Worm (Caenorhabditis elegans) whole organism, L1 larva: ENCODE measurements around the gene gop-2.

Source experiments
- C16A3.4 ChIP-seq: fragments of 150-350 bp; optimal IDR thresholded peaks from 2 replicates; lab custom pipeline; 2014; ENCODE audit warnings: missing biosample characterization, missing genetic modification characterization
- aha-1 ChIP-seq: fragments of 150-350 bp; optimal IDR thresholded peaks from 2 replicates; lab custom pipeline; 2014; ENCODE audit warnings: missing biosample characterization, missing genetic modification characterization
- aly-2 ChIP-seq: fragments of 150-350 bp; optimal IDR thresholded peaks from 2 replicates; lab custom pipeline; 2014; ENCODE audit warnings: missing biosample characterization, missing genetic modification characterization
- ama-1 ChIP-seq: fragments of 150-350 bp; optimal IDR thresholded peaks from 2 replicates; lab custom pipeline; 2014
- blmp-1 ChIP-seq: fragments of 150-350 bp; optimal IDR thresholded peaks from 2 replicates; lab custom pipeline; 2014; ENCODE audit warnings: missing biosample characterization, missing genetic modification characterization
- ceh-63 ChIP-seq: fragments of 200-800 bp; sonication (Bioruptor generic); optimal IDR thresholded peaks from 2 replicates; lab custom pipeline; 2018; ENCODE audit warnings: mild to moderate bottlenecking, missing genetic modification characterization, missing compliant biosample characterization
- ceh-8 ChIP-seq: fragments of 200-800 bp; sonication (Bioruptor generic); optimal IDR thresholded peaks from 2 replicates; lab custom pipeline; 2018; ENCODE audit warnings: mild to moderate bottlenecking, missing genetic modification characterization, moderate library complexity, missing compliant biosample characterization
- ceh-90 ChIP-seq: sonication (generic microtip); optimal IDR thresholded peaks from 2 replicates; lab custom pipeline; 2016; ENCODE audit warnings: missing genetic modification characterization, missing compliant biosample characterization
- dpl-1 ChIP-seq, 3 experiments: fragments of 150-350 bp in 2 of 3; sonication (generic microtip) in 1 of 3; optimal IDR thresholded peaks; 2 replicates each; lab custom pipeline; 2014 to 2017; ENCODE audit warnings: missing biosample characterization in 3 of 3, missing genetic modification characterization in 3 of 3, missing genetic modification reagents in 3 of 3
- dsc-1 ChIP-seq: sonication (generic microtip); optimal IDR thresholded peaks from 2 replicates; lab custom pipeline; 2016; ENCODE audit warnings: mild to moderate bottlenecking, missing genetic modification characterization, missing compliant biosample characterization
- efl-1 ChIP-seq, 4 experiments: fragments of 150-350 bp; optimal IDR thresholded peaks in 3 of 4; peaks in 1 of 4; 1 replicate in 1 of 4; 2 replicates in 3 of 4; lab custom pipeline; 2014; ENCODE audit warnings: missing biosample characterization in 2 of 4, missing genetic modification characterization in 2 of 4, missing genetic modification reagents in 2 of 4
- efl-3 ChIP-seq: fragments of 200-800 bp; sonication (Bioruptor generic); optimal IDR thresholded peaks from 2 replicates; lab custom pipeline; 2018; ENCODE audit warnings: mild to moderate bottlenecking, missing genetic modification characterization, missing compliant biosample characterization
- egl-13 ChIP-seq: sonication (generic microtip); optimal IDR thresholded peaks from 2 replicates; lab custom pipeline; 2016; ENCODE audit warnings: missing genotype, missing genetic modification reagents, missing genetic modification characterization, missing compliant biosample characterization
- egl-27 ChIP-seq, 2 experiments: fragments of 150-350 bp in 1 of 2; sonication (generic microtip); optimal IDR thresholded peaks; 3 replicates each; lab custom pipeline; 2017 to 2018; ENCODE audit warnings: missing biosample characterization in 2 of 2, missing genetic modification characterization in 2 of 2, missing genetic modification reagents in 2 of 2
- elt-2 ChIP-seq: sonication (generic microtip); optimal IDR thresholded peaks from 2 replicates; lab custom pipeline; 2016; ENCODE audit warnings: missing genetic modification characterization, mild to moderate bottlenecking, inconsistent platforms, missing compliant biosample characterization, missing genetic modification reagents
- fkh-8 ChIP-seq: sonication (generic microtip); optimal IDR thresholded peaks from 2 replicates; lab custom pipeline; 2016; ENCODE audit warnings: mild to moderate bottlenecking, missing genetic modification characterization, missing compliant biosample characterization
- fos-1 ChIP-seq: fragments of 150-350 bp; optimal IDR thresholded peaks from 2 replicates; lab custom pipeline; 2014; ENCODE audit warnings: missing biosample characterization, missing genetic modification characterization
- grh-1 ChIP-seq: fragments of 200-800 bp; sonication (Bioruptor generic); IDR thresholded peaks from 2 replicates; pipeline ENCODE4 v1.3.6; 2022; ENCODE audit warnings: missing genetic modification reagents, missing genetic modification characterization, missing compliant biosample characterization
- hpl-2 ChIP-seq: fragments of 150-350 bp; optimal IDR thresholded peaks from 2 replicates; lab custom pipeline; 2014; ENCODE audit warnings: missing biosample characterization, missing genetic modification reagents, missing genetic modification characterization
- lin-14 ChIP-seq: fragments of 200-800 bp; sonication (Bioruptor generic); optimal IDR thresholded peaks from 2 replicates; lab custom pipeline; 2018; ENCODE audit warnings: mild to moderate bottlenecking, missing genetic modification characterization, moderate library complexity, missing compliant biosample characterization
- lin-15B ChIP-seq: fragments of 150-350 bp; sonication (generic microtip); optimal IDR thresholded peaks from 3 replicates; lab custom pipeline; 2014; ENCODE audit warnings: missing biosample characterization, missing genetic modification characterization
- lin-35 ChIP-seq, 2 experiments: fragments of 150-350 bp; optimal IDR thresholded peaks; 2 replicates each; lab custom pipeline; 2014; ENCODE audit warnings: missing biosample characterization in 2 of 2, missing genetic modification characterization in 2 of 2, missing genetic modification reagents in 2 of 2
- lsy-2 ChIP-seq, 2 experiments: fragments of 150-350 bp; optimal IDR thresholded peaks; 2 replicates each; lab custom pipeline; 2014; ENCODE audit warnings: missing biosample characterization in 2 of 2, missing genetic modification characterization in 2 of 2
- mef-2 ChIP-seq: fragments of 150-350 bp; optimal IDR thresholded peaks from 2 replicates; lab custom pipeline; 2014; ENCODE audit warnings: missing biosample characterization, missing genetic modification characterization
- mep-1 ChIP-seq: fragments of 150-350 bp; optimal IDR thresholded peaks from 2 replicates; lab custom pipeline; 2014; ENCODE audit warnings: missing biosample characterization, missing genetic modification characterization
- nhr-19 ChIP-seq: fragments of 200-800 bp; sonication (Bioruptor generic); conservative IDR thresholded peaks from 2 replicates; pipeline ENCODE4 v1.3.6; 2022; ENCODE audit warnings: missing genetic modification characterization, missing compliant biosample characterization
- nhr-20 ChIP-seq: sonication (generic microtip); optimal IDR thresholded peaks from 2 replicates; lab custom pipeline; 2016; ENCODE audit warnings: mild to moderate bottlenecking, missing genetic modification characterization, missing compliant biosample characterization
- nhr-237 ChIP-seq: fragments of 150-350 bp; optimal IDR thresholded peaks from 2 replicates; lab custom pipeline; 2014; ENCODE audit warnings: missing biosample characterization, missing genetic modification characterization
- nhr-47 ChIP-seq: sonication (generic microtip); optimal IDR thresholded peaks from 2 replicates; lab custom pipeline; 2016; ENCODE audit warnings: mild to moderate bottlenecking, missing genetic modification characterization, moderate library complexity, missing compliant biosample characterization
- nhr-76 ChIP-seq: sonication (generic microtip); optimal IDR thresholded peaks from 2 replicates; lab custom pipeline; 2017; ENCODE audit warnings: missing biosample characterization, missing genetic modification characterization
- nhr-77 ChIP-seq: fragments of 150-350 bp; optimal IDR thresholded peaks from 2 replicates; lab custom pipeline; 2014; ENCODE audit warnings: missing biosample characterization, missing genetic modification characterization
- nhr-90 ChIP-seq: sonication (generic microtip); optimal IDR thresholded peaks from 2 replicates; lab custom pipeline; 2016; ENCODE audit warnings: mild to moderate bottlenecking, missing genetic modification characterization, missing compliant biosample characterization; ENCODE audit not compliant: poor library complexity
- pag-3 ChIP-seq: sonication (generic microtip); optimal IDR thresholded peaks from 2 replicates; lab custom pipeline; 2017; ENCODE audit warnings: missing genetic modification characterization, mild to moderate bottlenecking, missing compliant biosample characterization, antibody characterized with exemption, borderline replicate concordance; ENCODE audit not compliant: insufficient read depth
- pax-3 ChIP-seq: fragments of 200-800 bp; sonication (Bioruptor generic); optimal IDR thresholded peaks from 2 replicates; lab custom pipeline; 2018; ENCODE audit warnings: mild to moderate bottlenecking, missing genetic modification characterization, moderate library complexity, missing compliant biosample characterization
- skn-1 ChIP-seq: fragments of 150-350 bp; optimal IDR thresholded peaks from 2 replicates; lab custom pipeline; 2014; ENCODE audit warnings: missing biosample characterization, missing genetic modification characterization
- snu-23 ChIP-seq: sonication (generic microtip); optimal IDR thresholded peaks from 2 replicates; lab custom pipeline; 2016; ENCODE audit warnings: missing genetic modification characterization, missing compliant biosample characterization
- sox-4 ChIP-seq: sonication (generic microtip); optimal IDR thresholded peaks from 2 replicates; lab custom pipeline; 2016; ENCODE audit warnings: missing genetic modification characterization, missing compliant biosample characterization
- swsn-7 ChIP-seq: sonication (generic microtip); optimal IDR thresholded peaks from 2 replicates; lab custom pipeline; 2016; ENCODE audit warnings: missing genetic modification characterization, missing compliant biosample characterization
- tlp-1 ChIP-seq: fragments of 150-350 bp; optimal IDR thresholded peaks from 2 replicates; lab custom pipeline; 2014; ENCODE audit warnings: missing biosample characterization, missing genetic modification characterization
- unc-130 ChIP-seq: fragments of 150-350 bp; optimal IDR thresholded peaks from 2 replicates; lab custom pipeline; 2017; ENCODE audit warnings: missing biosample characterization, missing genetic modification characterization, inconsistent platforms
- unc-98 ChIP-seq: fragments of 200-800 bp; sonication (Bioruptor generic); IDR thresholded peaks from 2 replicates; pipeline ENCODE4 v1.3.6; 2022; ENCODE audit warnings: missing genetic modification characterization, missing compliant biosample characterization
- vab-15 ChIP-seq: sonication (generic microtip); optimal IDR thresholded peaks from 2 replicates; lab custom pipeline; 2017; ENCODE audit warnings: missing genotype, mild to moderate bottlenecking, missing genetic modification characterization, missing compliant biosample characterization
- zip-4 ChIP-seq: fragments of 200-800 bp; sonication (Bioruptor generic); optimal IDR thresholded peaks from 2 replicates; lab custom pipeline; 2018; ENCODE audit warnings: mild to moderate bottlenecking, missing genetic modification characterization, moderate library complexity, missing compliant biosample characterization
- ztf-11 ChIP-seq, 2 experiments: sonication (generic microtip); optimal IDR thresholded peaks; 2 replicates each; lab custom pipeline; 2016 to 2017; ENCODE audit warnings: missing genetic modification characterization in 2 of 2, missing biosample characterization in 1 of 2, missing compliant biosample characterization in 1 of 2

The gop-2 gene

ce11 chrIII:5267217-5267906, 8.5 kb downstream of the gop-2 start, which contains the start of gene ZC395.5 (continued):
- no peak for TF ChIP-seq pax-3 (tag; lab: Kevin White, UChicago)
- no peak for TF ChIP-seq lin-15B (tag; lab: Kevin White, UChicago)
- no peak for TF ChIP-seq nhr-77 (tag; lab: Kevin White, UChicago)
- TF ChIP-seq aha-1 (tag; lab: Kevin White, UChicago): no peak

- TF ChIP-seq vab-15 (tag; lab: Kevin White, UChicago): no peak
- no peak for TF ChIP-seq zip-4 (GFP tag; lab: Kevin White, UChicago)
- peak in 1 of 2 experiments; percentile 47 for TF ChIP-seq lin-35 (GFP tag; optimal IDR thresholded peaks at IDR 0.05; lab: Kevin White, UChicago)
- no peak for TF ChIP-seq nhr-47 (tag; lab: Kevin White, UChicago)
- TF ChIP-seq mef-2: no peak
- TF ChIP-seq lsy-2 (tag; optimal IDR thresholded peaks at IDR 0.05; lab: Kevin White, UChicago): peak; percentile 8
- peak; percentile 6 for TF ChIP-seq elt-2 (tag; lab: Kevin White, UChicago)
- TF ChIP-seq efl-1 (optimal IDR thresholded peaks at IDR 0.05; lab: Kevin White, UChicago): no peak
- peak in 1 of 2 experiments; percentile 69 for TF ChIP-seq efl-1 (GFP tag; optimal IDR thresholded peaks at IDR 0.05 in 1 of 2; lab: Kevin White, UChicago)
Measured at ce11 chrIII:5268486-5268885, 9.7 kb downstream of the gop-2 start.

- TF ChIP-seq ceh-90 (tag; lab: Kevin White, UChicago) (no peak), egl-13 (no peak), nhr-237 (tag; lab: Kevin White, UChicago) (no peak), lsy-2 (tag; optimal IDR thresholded peaks at IDR 0.05; lab: Kevin White, UChicago) (no peak), egl-27 (tag; optimal IDR thresholded peaks at IDR 0.05; lab: Kevin White, UChicago) (no peak), lin-14 (no peak), sox-4 (tag; lab: Kevin White, UChicago) (no peak), unc-130 (tag; lab: Kevin White, UChicago) (no peak), dpl-1 (GFP tag; optimal IDR thresholded peaks at IDR 0.05; lab: Kevin White, UChicago) (no peak), pax-3 (tag; lab: Kevin White, UChicago) (no peak), ceh-63 (GFP tag; lab: Kevin White, UChicago) (no peak), nhr-90 (no peak), fkh-8 (tag; lab: Kevin White, UChicago) (no peak)
Measured at ce11 chrIII:5269814-5270213, 11.0 kb downstream of the gop-2 start, which contains the start of gene ZC395.4. Gene ZC395.4, plus strand, starts transcription at chrIII:5270114.

ce11 chrIII:5273396-5273857, 14.6 kb downstream of the gop-2 start, which contains the start of gene ztf-8:
Gene ztf-8, minus strand, starts transcription at chrIII:5273471.
- peak; percentile 40 for TF ChIP-seq mep-1 (tag; lab: Kevin White, UChicago)
- TF ChIP-seq ceh-8: no peak
- no peak for TF ChIP-seq efl-3 (GFP tag; lab: Kevin White, UChicago)
- no peak for TF ChIP-seq hpl-2 (GFP tag; lab: Kevin White, UChicago)
- no peak for TF ChIP-seq nhr-47 (tag; lab: Kevin White, UChicago)
- TF ChIP-seq mef-2: no peak
- peak; percentile 7 for TF ChIP-seq nhr-20 (tag; lab: Kevin White, UChicago)
- peak in 1 of 3 experiments; percentile 6 for TF ChIP-seq dpl-1 (GFP tag; optimal IDR thresholded peaks at IDR 0.05; lab: Kevin White, UChicago)
- TF ChIP-seq snu-23: peak; percentile 24
- peak; percentile 20 for TF ChIP-seq swsn-7 (tag; lab: Kevin White, UChicago)
- no peak for TF ChIP-seq nhr-76 (tag; lab: Kevin White, UChicago)
- TF ChIP-seq pag-3 (tag; lab: Kevin White, UChicago): no peak
- no peak for TF ChIP-seq blmp-1 (tag; lab: Kevin White, UChicago)
- TF ChIP-seq unc-98 (GFP tag; lab: Robert Waterston, UW): no peak
- TF ChIP-seq ztf-11 (tag; optimal IDR thresholded peaks at IDR 0.05; lab: Kevin White, UChicago): no peak
- peak; percentile 5 for TF ChIP-seq nhr-90
- no peak for TF ChIP-seq elt-2 (tag; lab: Kevin White, UChicago)
- no peak for TF ChIP-seq egl-27 (tag; optimal IDR thresholded peaks at IDR 0.05; lab: Kevin White, UChicago)
- TF ChIP-seq dsc-1: peak; percentile 23
- no peak for TF ChIP-seq C16A3.4 (tag; lab: Kevin White, UChicago)
- no peak for TF ChIP-seq tlp-1 (tag; lab: Kevin White, UChicago)
- peak; percentile 51 for TF ChIP-seq aly-2 (tag; lab: Kevin White, UChicago)
- no peak for TF ChIP-seq fos-1 (tag; lab: Kevin White, UChicago)
- TF ChIP-seq lin-15B (tag; lab: Kevin White, UChicago): no peak
- TF ChIP-seq skn-1: no peak
- TF ChIP-seq ama-1 (lab: Kevin White, UChicago): peak; percentile 87
- TF ChIP-seq grh-1: no peak
- no peak for TF ChIP-seq lin-14
- 0 out of 2 replicates have a peak, but pooled peaks have one; percentile 12 for TF ChIP-seq nhr-19
